Worm (Caenorhabditis elegans): ENCODE results near the gene C34D10.1.

ce11 chrX:8005967-8006366, 23.3 kb upstream of the C34D10.1 start:
- TF ChIP-seq W03F9.2 (tag; optimal IDR thresholded peaks at IDR 0.05), result no peak
- TF ChIP-seq him-1 (tag; optimal IDR thresholded peaks at IDR 0.05), result no peak
